Fruit fly (Drosophila melanogaster): Measurements from ENCODE around the gene CG42592.

DNA sequence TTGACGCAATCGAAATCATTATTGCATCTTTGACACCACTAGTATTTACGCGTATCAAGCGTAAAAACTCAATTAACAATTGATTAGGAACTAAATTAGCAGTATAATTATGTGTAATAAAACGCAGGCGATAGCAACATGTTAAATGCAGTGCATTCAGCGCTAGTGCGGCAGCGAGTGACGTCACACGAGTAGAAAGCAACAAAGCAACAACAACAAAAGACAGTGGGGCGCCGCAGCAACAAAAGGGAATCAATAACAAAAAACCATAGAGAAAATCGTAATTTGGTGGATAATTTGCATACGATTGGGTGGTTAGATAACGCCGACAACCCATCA, 33.2 kb upstream of the CG42592 start, which contains the start of gene CG34133:
- TF ChIP-seq Ets98B (GFP tag; IDR thresholded peaks at IDR 0.05) = no peak
- no peak for TF ChIP-seq EcR (GFP tag; optimal IDR thresholded peaks at IDR 0.05)
